Fruit fly (Drosophila melanogaster) whole organism, embryonic: ENCODE measurements around the gene Tlk.

Experiments
- Asciz ChIP-seq: fragments of 200-800 bp; sonication (Bioruptor generic); optimal IDR thresholded peaks from 2 replicates; lab custom pipeline; 2017; ENCODE audit warnings: missing biosample characterization, mild to moderate bottlenecking, missing genetic modification characterization, missing genetic modification reagents
- Bgb ChIP-seq: fragments of 200-800 bp; sonication (Bioruptor generic); IDR thresholded peaks from 2 replicates; pipeline ENCODE4 v1.3.6; 2022; ENCODE audit warnings: missing biosample characterization, missing genetic modification characterization; ENCODE audit not compliant: partially characterized antibody
- CG10147 ChIP-seq: fragments of 200-800 bp; sonication (Bioruptor generic); optimal IDR thresholded peaks from 2 replicates; lab custom pipeline; 2019; ENCODE audit warnings: missing biosample characterization, mild to moderate bottlenecking, missing genetic modification characterization, moderate library complexity
- CG10321 ChIP-seq: fragments of 200-800 bp; sonication (Bioruptor generic); IDR thresholded peaks from 2 replicates; pipeline ENCODE4 v1.3.6; 2022; ENCODE audit warnings: missing biosample characterization, missing genetic modification characterization
- CG10462 ChIP-seq: fragments of 200-800 bp; sonication (Bioruptor generic); optimal IDR thresholded peaks from 2 replicates; lab custom pipeline; 2016; ENCODE audit warnings: missing biosample characterization, missing genetic modification characterization
- CG11093 ChIP-seq: fragments of 200-800 bp; sonication (Bioruptor generic); IDR thresholded peaks from 3 replicates; pipeline ENCODE4 v1.3.6; 2022; ENCODE audit warnings: missing biosample characterization, missing genetic modification characterization
- CG12071 ChIP-seq: fragments of 200-800 bp; sonication (Bioruptor generic); optimal IDR thresholded peaks from 3 replicates; lab custom pipeline; 2018; ENCODE audit warnings: missing biosample characterization, mild to moderate bottlenecking, missing genetic modification characterization
- CG15073 ChIP-seq: fragments of 200-800 bp; sonication (Bioruptor generic); optimal IDR thresholded peaks from 2 replicates; lab custom pipeline; 2016; ENCODE audit warnings: missing biosample characterization, missing genetic modification characterization
- CG16779 ChIP-seq: fragments of 200-800 bp; sonication (Bioruptor generic); IDR thresholded peaks from 2 replicates; pipeline ENCODE4 v1.3.6; 2022; ENCODE audit warnings: missing biosample characterization, missing genetic modification characterization
- CG16863 ChIP-seq: fragments of 200-800 bp; sonication (Bioruptor generic); optimal IDR thresholded peaks from 3 replicates; lab custom pipeline; 2016; ENCODE audit warnings: missing biosample characterization, missing genetic modification characterization
- CG17361 ChIP-seq: fragments of 200-800 bp; sonication (Bioruptor generic); IDR thresholded peaks from 3 replicates; pipeline ENCODE4 v1.3.6; 2022; ENCODE audit warnings: missing biosample characterization, missing genetic modification characterization
- CG17612 ChIP-seq: fragments of 200-800 bp; sonication (Bioruptor generic); IDR thresholded peaks from 2 replicates; pipeline ENCODE4 v1.3.6; 2022; ENCODE audit warnings: missing biosample characterization, missing genetic modification characterization
- CG18262 ChIP-seq: fragments of 200-800 bp; optimal IDR thresholded peaks from 3 replicates; lab custom pipeline; 2019; ENCODE audit warnings: missing biosample characterization, mild to moderate bottlenecking, missing genetic modification characterization, moderate library complexity
- CG2875 ChIP-seq: fragments of 200-800 bp; sonication (Bioruptor generic); optimal IDR thresholded peaks from 2 replicates; lab custom pipeline; 2017; ENCODE audit warnings: missing biosample characterization, mild to moderate bottlenecking, missing genetic modification characterization, missing genetic modification reagents
- CG32767 ChIP-seq: fragments of 200-800 bp; sonication (Bioruptor generic); IDR thresholded peaks from 2 replicates; pipeline ENCODE4 v1.3.6; 2022; ENCODE audit warnings: missing biosample characterization, missing genetic modification characterization
- CG33557 ChIP-seq: fragments of 200-800 bp; sonication (Bioruptor generic); optimal IDR thresholded peaks from 2 replicates; lab custom pipeline; 2019; ENCODE audit warnings: missing biosample characterization, mild to moderate bottlenecking, missing genetic modification characterization, moderate library complexity
- CG34224 ChIP-seq: fragments of 200-800 bp; sonication (Bioruptor generic); IDR thresholded peaks from 3 replicates; pipeline ENCODE4 v1.3.6; 2022; ENCODE audit warnings: missing biosample characterization, missing genetic modification characterization; ENCODE audit not compliant: partially characterized antibody
- CG4854 ChIP-seq: fragments of 200-800 bp; sonication (Bioruptor generic); optimal IDR thresholded peaks from 2 replicates; lab custom pipeline; 2016; ENCODE audit warnings: missing biosample characterization, missing genetic modification characterization, inconsistent platforms
- CG8765 ChIP-seq: fragments of 200-800 bp; sonication (Bioruptor generic); IDR thresholded peaks from 2 replicates; pipeline ENCODE4 v1.3.6; 2022; ENCODE audit warnings: missing biosample characterization, missing genetic modification characterization
- CG8944 ChIP-seq: fragments of 200-800 bp; sonication (Bioruptor generic); optimal IDR thresholded peaks from 3 replicates; lab custom pipeline; 2016; ENCODE audit warnings: missing biosample characterization, missing genetic modification characterization
- CG9609 ChIP-seq: fragments of 200-800 bp; sonication (Bioruptor generic); optimal IDR thresholded peaks from 3 replicates; lab custom pipeline; 2016; ENCODE audit warnings: missing biosample characterization, missing genetic modification characterization
- CG9932 ChIP-seq: fragments of 200-800 bp; sonication (Bioruptor generic); IDR thresholded peaks from 2 replicates; pipeline ENCODE4 v1.3.6; 2022; ENCODE audit warnings: missing biosample characterization, missing genetic modification characterization
- CHES-1-like ChIP-seq: fragments of 200-800 bp; sonication (Bioruptor generic); optimal IDR thresholded peaks from 2 replicates; lab custom pipeline; 2016; ENCODE audit warnings: missing biosample characterization, missing genetic modification characterization
- Chrac-16 ChIP-seq: fragments of 200-800 bp; sonication (Bioruptor generic); optimal IDR thresholded peaks from 3 replicates; lab custom pipeline; 2016; ENCODE audit warnings: missing biosample characterization, missing genetic modification characterization
- Dref ChIP-seq: fragments of 200-800 bp; sonication (Bioruptor generic); IDR thresholded peaks from 2 replicates; pipeline ENCODE4 v1.3.6; 2022; ENCODE audit warnings: missing biosample characterization, missing genetic modification characterization
- Ets97D ChIP-seq: fragments of 200-800 bp; sonication (Bioruptor generic); optimal IDR thresholded peaks from 3 replicates; lab custom pipeline; 2016; ENCODE audit warnings: missing biosample characterization, missing genetic modification characterization
- Hey ChIP-seq: fragments of 200-800 bp; sonication (Bioruptor generic); optimal IDR thresholded peaks from 3 replicates; lab custom pipeline; 2018; ENCODE audit warnings: missing biosample characterization, mild to moderate bottlenecking, missing genetic modification characterization
- Hr78 ChIP-seq, 2 experiments: fragments of 200-800 bp in 1 of 2; fragments of >200 bp in 1 of 2; sonication (Bioruptor generic) in 1 of 2; optimal IDR thresholded peaks; 2 replicates each; lab custom pipeline; 2017 to 2019; ENCODE audit warnings: missing biosample characterization in 2 of 2, missing genetic modification characterization in 2 of 2, mild to moderate bottlenecking in 1 of 2, moderate library complexity in 1 of 2
- NK7.1 ChIP-seq: fragments of 200-800 bp; sonication (Bioruptor generic); optimal IDR thresholded peaks from 3 replicates; lab custom pipeline; 2016; ENCODE audit warnings: missing biosample characterization, missing genetic modification characterization
- Optix ChIP-seq: fragments of 200-800 bp; sonication (Bioruptor generic); IDR thresholded peaks from 3 replicates; pipeline ENCODE4 v1.3.6; 2022; ENCODE audit warnings: missing biosample characterization, missing genetic modification characterization
- Spps ChIP-seq: fragments of 200-800 bp; sonication (Bioruptor generic); optimal IDR thresholded peaks from 2 replicates; lab custom pipeline; 2018; ENCODE audit warnings: missing biosample characterization, mild to moderate bottlenecking, missing genetic modification characterization
- bbx ChIP-seq: fragments of 200-800 bp; sonication (Bioruptor generic); IDR thresholded peaks from 2 replicates; pipeline ENCODE4 v1.3.6; 2022; ENCODE audit warnings: missing biosample characterization, missing genetic modification characterization; ENCODE audit not compliant: partially characterized antibody
- chinmo ChIP-seq: fragments of 200-800 bp; sonication (Bioruptor generic); IDR thresholded peaks from 4 replicates; pipeline ENCODE4 v1.3.6; 2022; ENCODE audit warnings: missing biosample characterization, missing genetic modification characterization; ENCODE audit not compliant: partially characterized antibody
- chm ChIP-seq: fragments of 200-800 bp; sonication (Bioruptor generic); IDR thresholded peaks from 2 replicates; pipeline ENCODE4 v1.3.6; 2022; ENCODE audit warnings: missing biosample characterization, missing genetic modification characterization
- dimm ChIP-seq: fragments of 200-800 bp; sonication (Bioruptor generic); IDR thresholded peaks from 2 replicates; pipeline ENCODE4 v1.3.6; 2022; ENCODE audit warnings: missing biosample characterization, missing genetic modification characterization
- dmrt99B ChIP-seq: fragments of 200-800 bp; sonication (Bioruptor generic); optimal IDR thresholded peaks from 2 replicates; lab custom pipeline; 2018; ENCODE audit warnings: missing biosample characterization, mild to moderate bottlenecking, missing genetic modification characterization, moderate library complexity
- dysf ChIP-seq: fragments of 200-800 bp; sonication (Bioruptor generic); IDR thresholded peaks from 3 replicates; pipeline ENCODE4 v1.3.6; 2022; ENCODE audit warnings: missing biosample characterization, missing genetic modification characterization
- emc ChIP-seq: fragments of 200-800 bp; sonication (Bioruptor generic); optimal IDR thresholded peaks from 2 replicates; lab custom pipeline; 2016; ENCODE audit warnings: missing biosample characterization, missing genetic modification characterization
- esg ChIP-seq: fragments of 200-800 bp; sonication (Bioruptor generic); conservative IDR thresholded peaks from 2 replicates; pipeline ENCODE4 v1.3.6; 2022; ENCODE audit warnings: missing biosample characterization, missing genetic modification characterization
- gce ChIP-seq: fragments of 200-800 bp; sonication (Bioruptor generic); IDR thresholded peaks from 3 replicates; pipeline ENCODE4 v1.3.6; 2022; ENCODE audit warnings: missing biosample characterization, missing genetic modification characterization
- hb ChIP-seq: fragments of 200-800 bp; sonication (Bioruptor generic); IDR thresholded peaks from 3 replicates; pipeline ENCODE4 v1.3.6; 2022; ENCODE audit warnings: missing biosample characterization, missing genetic modification characterization; ENCODE audit not compliant: partially characterized antibody
- nom ChIP-seq: fragments of 200-800 bp; sonication (Bioruptor generic); optimal IDR thresholded peaks from 2 replicates; lab custom pipeline; 2017; ENCODE audit warnings: missing biosample characterization, missing genetic modification characterization, mild to moderate bottlenecking, moderate library complexity, missing genetic modification reagents
- pho ChIP-seq: fragments of 200-800 bp; sonication (Bioruptor generic); optimal IDR thresholded peaks from 2 replicates; lab custom pipeline; 2016; ENCODE audit warnings: missing biosample characterization, missing genetic modification characterization
- sd ChIP-seq: fragments of 200-800 bp; sonication (Bioruptor generic); optimal IDR thresholded peaks from 3 replicates; lab custom pipeline; 2018; ENCODE audit warnings: missing biosample characterization, mild to moderate bottlenecking, missing genetic modification characterization, moderate library complexity
- sisA ChIP-seq: fragments of 200-800 bp; sonication (Bioruptor generic); IDR thresholded peaks from 2 replicates; pipeline ENCODE4 v1.3.6; 2022; ENCODE audit warnings: missing biosample characterization, missing genetic modification characterization
- ssp ChIP-seq: fragments of 200-800 bp; sonication (Bioruptor generic); IDR thresholded peaks from 2 replicates; pipeline ENCODE4 v1.3.6; 2022; ENCODE audit warnings: missing biosample characterization, missing genetic modification characterization
- tap ChIP-seq: fragments of 200-800 bp; optimal IDR thresholded peaks from 3 replicates; lab custom pipeline; 2019; ENCODE audit warnings: missing biosample characterization, mild to moderate bottlenecking, missing genetic modification characterization, moderate library complexity
- tup ChIP-seq: fragments of 200-800 bp; sonication (Bioruptor generic); optimal IDR thresholded peaks from 2 replicates; lab custom pipeline; 2016; ENCODE audit warnings: missing biosample characterization, mild to moderate bottlenecking, missing genetic modification characterization, moderate library complexity
- unpg ChIP-seq: fragments of 200-800 bp; sonication (Bioruptor generic); optimal IDR thresholded peaks from 3 replicates; lab custom pipeline; 2018; ENCODE audit warnings: missing biosample characterization, mild to moderate bottlenecking, missing genetic modification characterization, moderate library complexity
- zen ChIP-seq: fragments of 200-800 bp; sonication (Bioruptor generic); optimal IDR thresholded peaks from 3 replicates; lab custom pipeline; 2018; ENCODE audit warnings: missing biosample characterization, mild to moderate bottlenecking, missing genetic modification characterization, moderate library complexity

Tlk gene

DNA sequence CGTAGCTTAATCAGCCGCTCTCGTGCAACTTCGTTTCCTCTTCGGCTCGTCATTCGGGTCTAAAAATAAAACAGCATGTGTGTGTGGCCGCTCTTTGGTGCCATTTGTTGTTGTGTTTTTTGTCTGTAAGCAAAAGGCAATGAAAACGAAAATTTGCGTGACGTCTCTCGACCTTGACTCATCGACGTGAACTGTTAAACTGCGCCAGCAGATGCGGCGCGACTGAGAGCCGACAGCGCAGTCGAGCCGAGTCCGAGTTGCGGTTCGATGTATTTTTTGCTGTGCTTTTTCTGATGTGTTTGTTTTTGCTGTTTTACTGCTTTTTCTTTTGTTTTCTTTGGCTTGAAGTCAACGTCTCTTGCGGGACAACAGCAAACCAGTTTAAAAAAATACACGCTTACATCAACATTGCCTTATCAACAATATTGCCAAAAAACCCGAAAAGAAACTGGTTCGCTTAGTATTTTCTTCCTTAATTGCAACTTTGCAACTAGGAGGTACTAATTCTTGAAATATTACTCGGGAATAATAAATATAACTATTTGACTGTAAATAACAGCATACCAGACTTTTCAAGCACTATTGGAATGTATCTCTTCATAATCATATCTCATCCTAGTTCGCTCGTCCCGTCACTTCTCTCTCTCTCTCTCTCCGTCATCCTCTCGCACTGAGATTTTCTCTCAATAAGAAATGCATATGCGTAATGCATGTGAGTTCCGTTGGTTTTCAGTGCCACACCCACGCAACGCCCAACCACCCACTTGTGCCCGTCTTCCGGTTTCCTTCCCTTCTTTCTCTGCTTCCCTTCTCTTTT, 58.5 kb downstream of the Tlk start (continued):
- TF ChIP-seq bbx (GFP tag; lab: Robert Waterston, UW), result peak; percentile 59
- peak in 1 of 2 experiments; percentile 94 for TF ChIP-seq Hr78 (GFP tag; optimal IDR thresholded peaks at IDR 0.05; lab: Kevin White, UChicago)
- no peak for TF ChIP-seq CG8944 (GFP tag; lab: Kevin White, UChicago)
- TF ChIP-seq CG11093 (GFP tag; lab: Robert Waterston, UW), result no peak
- no peak for TF ChIP-seq CG2875 (GFP tag; lab: Kevin White, UChicago)
- TF ChIP-seq Bgb (GFP tag; lab: Robert Waterston, UW), result no peak
- no peak for TF ChIP-seq emc (GFP tag; lab: Kevin White, UChicago)
- no peak for TF ChIP-seq CG12071
- TF ChIP-seq CG16779 (GFP tag; lab: Robert Waterston, UW), result no peak
- TF ChIP-seq zen, result no peak
- TF ChIP-seq gce (GFP tag; lab: Robert Waterston, UW), result no peak
- peak; percentile 95 for TF ChIP-seq chinmo (GFP tag; lab: Robert Waterston, UW)
- no peak for TF ChIP-seq CG15073 (GFP tag; lab: Kevin White, UChicago)
- TF ChIP-seq Spps (tag; lab: Kevin White, UChicago), result no peak
- TF ChIP-seq Asciz (GFP tag; lab: Kevin White, UChicago), result no peak
- TF ChIP-seq hb (GFP tag; lab: Robert Waterston, UW), result no peak
- no peak for TF ChIP-seq Chrac-16 (GFP tag; lab: Kevin White, UChicago)
- peak; percentile 8 for TF ChIP-seq CG33557
- TF ChIP-seq CG9609, result no peak
- no peak for TF ChIP-seq Dref (GFP tag; lab: Robert Waterston, UW)
- no peak for TF ChIP-seq esg (GFP tag; lab: Robert Waterston, UW)
- no peak for TF ChIP-seq CG17361
- TF ChIP-seq CG10147 (GFP tag; lab: Kevin White, UChicago), result no peak
- no peak for TF ChIP-seq CG4854 (GFP tag; lab: Kevin White, UChicago)
- no peak for TF ChIP-seq CHES-1-like
- no peak for TF ChIP-seq CG10321 (GFP tag; lab: Robert Waterston, UW)
- TF ChIP-seq sisA, result no peak
- TF ChIP-seq nom (GFP tag; lab: Kevin White, UChicago), result peak; percentile 98
- no peak for TF ChIP-seq dysf
- TF ChIP-seq CG32767 (GFP tag; lab: Robert Waterston, UW), result no peak
- no peak for TF ChIP-seq CG10462 (GFP tag; lab: Kevin White, UChicago)
- no peak for TF ChIP-seq tup
- TF ChIP-seq Hey (tag; lab: Kevin White, UChicago), result no peak
- TF ChIP-seq pho, result no peak
- no peak for TF ChIP-seq dmrt99B (tag; lab: Kevin White, UChicago)
- TF ChIP-seq chm (GFP tag; lab: Robert Waterston, UW), result no peak
- peak; percentile 44 for TF ChIP-seq sd
- TF ChIP-seq ssp (GFP tag; lab: Robert Waterston, UW), result no peak
- no peak for TF ChIP-seq Ets97D (GFP tag; lab: Kevin White, UChicago)
- TF ChIP-seq CG16863 (GFP tag; lab: Kevin White, UChicago), result no peak
- no peak for TF ChIP-seq CG18262
- TF ChIP-seq CG34224 (GFP tag; lab: Robert Waterston, UW), result no peak
- TF ChIP-seq unpg (GFP tag; lab: Kevin White, UChicago), result no peak
- TF ChIP-seq NK7.1 (GFP tag; lab: Kevin White, UChicago), result no peak
- no peak for TF ChIP-seq tap (tag; lab: Kevin White, UChicago)
- no peak for TF ChIP-seq CG8765 (GFP tag; lab: Robert Waterston, UW)
- no peak for TF ChIP-seq dimm
- TF ChIP-seq CG17612 (GFP tag; lab: Robert Waterston, UW), result no peak
- TF ChIP-seq CG9932 (GFP tag; lab: Robert Waterston, UW), result no peak
- TF ChIP-seq Optix, result no peak
